Worm (Caenorhabditis elegans): ENCODE results near the gene Y44A6D.1.

- TF ChIP-seq D1046.2 (GFP tag; IDR thresholded peaks at IDR 0.05) (no peak), ces-1 (GFP tag; optimal IDR thresholded peaks at IDR 0.05) (no peak), ceh-82 (tag; optimal IDR thresholded peaks at IDR 0.05) (no peak), fkh-10 (GFP tag; optimal IDR thresholded peaks at IDR 0.05) (no peak), nhr-11 (tag; optimal IDR thresholded peaks at IDR 0.05) (no peak)
These were observed 23.8 kb upstream of the Y44A6D.1 start for ce11 chrV:20813646-20814045.
